Fruit fly (Drosophila melanogaster) whole organism, embryonic: ENCODE data around the gene eIF4G2.
A peak's percentile ranks its signal among the peaks of the same experiment; 100 is the strongest.

Experiments
- CG10462 ChIP-seq: fragments of 200-800 bp; sonication (Bioruptor generic); optimal IDR thresholded peaks from 2 replicates; lab custom pipeline; 2016; ENCODE audit warnings: missing biosample characterization, missing genetic modification characterization
- CG12071 ChIP-seq: fragments of 200-800 bp; sonication (Bioruptor generic); optimal IDR thresholded peaks from 3 replicates; lab custom pipeline; 2018; ENCODE audit warnings: missing biosample characterization, mild to moderate bottlenecking, missing genetic modification characterization
- CG12155 ChIP-seq: fragments of 200-800 bp; sonication (Bioruptor generic); optimal IDR thresholded peaks from 3 replicates; lab custom pipeline; 2016; ENCODE audit warnings: missing biosample characterization, missing genetic modification characterization
- CG12299 ChIP-seq: fragments of 200-800 bp; sonication (Bioruptor generic); optimal IDR thresholded peaks from 2 replicates; lab custom pipeline; 2018; ENCODE audit warnings: missing biosample characterization, mild to moderate bottlenecking, missing genetic modification characterization
- CG12744 ChIP-seq: fragments of 200-800 bp; sonication (Bioruptor generic); optimal IDR thresholded peaks from 2 replicates; lab custom pipeline; 2016; ENCODE audit warnings: missing biosample characterization, missing genetic modification characterization
- CG13424 ChIP-seq: fragments of 200-800 bp; sonication (Bioruptor generic); optimal IDR thresholded peaks from 2 replicates; lab custom pipeline; 2019; ENCODE audit warnings: missing biosample characterization, mild to moderate bottlenecking, missing genetic modification characterization, moderate library complexity
- CG13894 ChIP-seq: fragments of 200-800 bp; sonication (Bioruptor generic); optimal IDR thresholded peaks from 3 replicates; lab custom pipeline; 2018; ENCODE audit warnings: missing biosample characterization, mild to moderate bottlenecking, missing genetic modification characterization, moderate library complexity
- CG15696 ChIP-seq: fragments of 200-800 bp; sonication (Bioruptor generic); optimal IDR thresholded peaks from 2 replicates; lab custom pipeline; 2019; ENCODE audit warnings: missing biosample characterization, mild to moderate bottlenecking, missing genetic modification characterization, moderate library complexity
- CG1792 ChIP-seq: fragments of 200-800 bp; sonication (Bioruptor generic); optimal IDR thresholded peaks from 2 replicates; lab custom pipeline; 2016; ENCODE audit warnings: missing biosample characterization, missing genetic modification characterization
- CG18619 ChIP-seq: fragments of 200-800 bp; sonication (Bioruptor generic); optimal IDR thresholded peaks from 3 replicates; lab custom pipeline; 2017; ENCODE audit warnings: missing biosample characterization, mild to moderate bottlenecking, missing genetic modification characterization
- CG2129 ChIP-seq: fragments of 200-800 bp; sonication (Bioruptor generic); IDR thresholded peaks from 2 replicates; pipeline ENCODE4 v1.3.6; 2022; ENCODE audit warnings: missing biosample characterization, missing genetic modification characterization; ENCODE audit not compliant: partially characterized antibody
- CG32532 ChIP-seq: fragments of 200-800 bp; sonication (Bioruptor generic); IDR thresholded peaks from 2 replicates; pipeline ENCODE4 v1.3.6; 2022; ENCODE audit warnings: missing biosample characterization, missing genetic modification characterization
- CG33213 ChIP-seq: fragments of 200-800 bp; sonication (Bioruptor generic); optimal IDR thresholded peaks from 3 replicates; lab custom pipeline; 2016; ENCODE audit warnings: missing biosample characterization, missing genetic modification characterization
- CG34376 ChIP-seq: fragments of 200-800 bp; sonication (Bioruptor generic); optimal IDR thresholded peaks from 2 replicates; lab custom pipeline; 2018; ENCODE audit warnings: missing biosample characterization, mild to moderate bottlenecking, missing genetic modification characterization
- CG34422 ChIP-seq: fragments of 200-800 bp; sonication (Bioruptor generic); IDR thresholded peaks from 3 replicates; pipeline ENCODE4 v1.3.6; 2022; ENCODE audit warnings: missing biosample characterization, missing genetic modification characterization
- CG4854 ChIP-seq: fragments of 200-800 bp; sonication (Bioruptor generic); optimal IDR thresholded peaks from 2 replicates; lab custom pipeline; 2016; ENCODE audit warnings: missing biosample characterization, missing genetic modification characterization, inconsistent platforms
- CG6272 ChIP-seq: fragments of 200-800 bp; sonication (Bioruptor generic); IDR thresholded peaks from 2 replicates; pipeline ENCODE4 v1.3.6; 2022; ENCODE audit warnings: missing biosample characterization, missing genetic modification characterization
- CG8290 ChIP-seq, 3 experiments: fragments of 200-800 bp; sonication (Bioruptor generic); optimal IDR thresholded peaks; 2 replicates each; lab custom pipeline; 2016 to 2019; ENCODE audit warnings: missing biosample characterization in 3 of 3, missing genetic modification characterization in 3 of 3, mild to moderate bottlenecking in 2 of 3, moderate library complexity in 1 of 3
- CG9437 ChIP-seq: fragments of 200-800 bp; sonication (Bioruptor generic); optimal IDR thresholded peaks from 2 replicates; lab custom pipeline; 2018; ENCODE audit warnings: missing biosample characterization, mild to moderate bottlenecking, missing genetic modification characterization
- CG9876 ChIP-seq: fragments of 200-800 bp; sonication (Bioruptor generic); optimal IDR thresholded peaks from 2 replicates; lab custom pipeline; 2016; ENCODE audit warnings: missing biosample characterization, missing genetic modification characterization
- CG9932 ChIP-seq: fragments of 200-800 bp; sonication (Bioruptor generic); IDR thresholded peaks from 2 replicates; pipeline ENCODE4 v1.3.6; 2022; ENCODE audit warnings: missing biosample characterization, missing genetic modification characterization
- D19B ChIP-seq: fragments of 200-800 bp; sonication (Bioruptor generic); optimal IDR thresholded peaks from 2 replicates; lab custom pipeline; 2017; ENCODE audit warnings: missing biosample characterization, mild to moderate bottlenecking, missing genetic modification characterization
- Dll ChIP-seq: fragments of 200-800 bp; sonication (Bioruptor generic); IDR thresholded peaks from 4 replicates; pipeline ENCODE4 v1.3.6; 2022; ENCODE audit warnings: missing biosample characterization, missing genetic modification characterization; ENCODE audit not compliant: partially characterized antibody
- Fer3 ChIP-seq: fragments of 200-800 bp; sonication (Bioruptor generic); optimal IDR thresholded peaks from 2 replicates; lab custom pipeline; 2018; ENCODE audit warnings: missing biosample characterization, mild to moderate bottlenecking, missing genetic modification characterization, moderate library complexity
- Hmr ChIP-seq: fragments of 200-800 bp; sonication (Bioruptor generic); optimal IDR thresholded peaks from 3 replicates; lab custom pipeline; 2017; ENCODE audit warnings: mild to moderate bottlenecking, missing biosample characterization, missing genetic modification reagents, missing genetic modification characterization
- Hr51 ChIP-seq, 2 experiments: fragments of 200-800 bp; sonication (Bioruptor generic); optimal IDR thresholded peaks; 2 replicates in 1 of 2; 3 replicates in 1 of 2; lab custom pipeline; 2016 to 2018; ENCODE audit warnings: missing biosample characterization in 2 of 2, missing genetic modification characterization in 2 of 2, mild to moderate bottlenecking in 1 of 2, moderate library complexity in 1 of 2
- Neu2 ChIP-seq: fragments of 200-800 bp; sonication (Bioruptor generic); optimal IDR thresholded peaks from 3 replicates; lab custom pipeline; 2016; ENCODE audit warnings: missing biosample characterization, missing genetic modification characterization, borderline replicate concordance
- Ravus ChIP-seq: fragments of 200-800 bp; sonication (Bioruptor generic); IDR thresholded peaks from 2 replicates; pipeline ENCODE4 v1.3.6; 2022; ENCODE audit warnings: missing biosample characterization, missing genetic modification characterization
- Sox102F ChIP-seq: fragments of 200-800 bp; sonication (Bioruptor generic); optimal IDR thresholded peaks from 2 replicates; lab custom pipeline; 2018; ENCODE audit warnings: missing biosample characterization, mild to moderate bottlenecking, missing genetic modification characterization, moderate library complexity
- ab ChIP-seq: fragments of 200-800 bp; sonication (Bioruptor generic); optimal IDR thresholded peaks from 2 replicates; lab custom pipeline; 2016; ENCODE audit warnings: missing biosample characterization, missing genetic modification characterization
- bsh ChIP-seq, 2 experiments: fragments of 200-800 bp; sonication (Bioruptor generic); optimal IDR thresholded peaks; 2 replicates each; lab custom pipeline; 2017 to 2018; ENCODE audit warnings: mild to moderate bottlenecking in 2 of 2, missing biosample characterization in 2 of 2, missing genetic modification characterization in 2 of 2, moderate library complexity in 1 of 2
- cad ChIP-seq: fragments of >200 bp; optimal IDR thresholded peaks from 2 replicates; lab custom pipeline; 2017; ENCODE audit warnings: missing biosample characterization, missing genetic modification characterization
- dm ChIP-seq: fragments of 200-800 bp; sonication (Bioruptor generic); optimal IDR thresholded peaks from 3 replicates; lab custom pipeline; 2016; ENCODE audit warnings: missing biosample characterization, missing genetic modification characterization
- dpn ChIP-seq, 2 experiments: fragments of 200-800 bp; sonication (Bioruptor generic); optimal IDR thresholded peaks; 3 replicates each; lab custom pipeline; 2016; ENCODE audit warnings: missing biosample characterization in 2 of 2, missing genetic modification characterization in 2 of 2
- fd3F ChIP-seq: fragments of 200-800 bp; sonication (Bioruptor generic); optimal IDR thresholded peaks from 2 replicates; lab custom pipeline; 2018; ENCODE audit warnings: missing biosample characterization, mild to moderate bottlenecking, missing genetic modification characterization, moderate library complexity
- fu2 ChIP-seq: fragments of 200-800 bp; sonication (Bioruptor generic); optimal IDR thresholded peaks from 2 replicates; lab custom pipeline; 2016; ENCODE audit warnings: missing biosample characterization, missing genetic modification characterization
- gcm ChIP-seq: fragments of 200-800 bp; sonication (Bioruptor generic); optimal IDR thresholded peaks from 2 replicates; lab custom pipeline; 2019; ENCODE audit warnings: missing biosample characterization, mild to moderate bottlenecking, missing genetic modification characterization, moderate library complexity
- gsb-n ChIP-seq: fragments of 200-800 bp; sonication (Bioruptor generic); optimal IDR thresholded peaks from 3 replicates; lab custom pipeline; 2018; ENCODE audit warnings: missing biosample characterization, mild to moderate bottlenecking, missing genetic modification characterization
- insv ChIP-seq, 2 experiments: fragments of 200-800 bp; sonication (Bioruptor generic); optimal IDR thresholded peaks; 3 replicates each; lab custom pipeline; 2016 to 2018; ENCODE audit warnings: missing biosample characterization in 2 of 2, missing genetic modification characterization in 2 of 2
- jing ChIP-seq: fragments of 200-800 bp; sonication (Bioruptor generic); optimal IDR thresholded peaks from 2 replicates; lab custom pipeline; 2018; ENCODE audit warnings: missing biosample characterization, mild to moderate bottlenecking, missing genetic modification characterization
- maf-S ChIP-seq: fragments of 200-800 bp; sonication (Bioruptor generic); optimal IDR thresholded peaks from 2 replicates; lab custom pipeline; 2016; ENCODE audit warnings: missing biosample characterization, missing genetic modification characterization
- onecut ChIP-seq: fragments of 200-800 bp; sonication (Bioruptor generic); IDR thresholded peaks from 2 replicates; pipeline ENCODE4 v1.3.6; 2022; ENCODE audit warnings: missing biosample characterization, missing genetic modification characterization
- pita ChIP-seq: fragments of 200-800 bp; sonication (Bioruptor generic); optimal IDR thresholded peaks from 2 replicates; lab custom pipeline; 2017; ENCODE audit warnings: missing biosample characterization, mild to moderate bottlenecking, missing genetic modification characterization
- row ChIP-seq: fragments of 200-800 bp; sonication (Bioruptor generic); IDR thresholded peaks from 3 replicates; pipeline ENCODE4 v1.3.6; 2022; ENCODE audit warnings: missing biosample characterization, missing genetic modification characterization
- sd ChIP-seq: fragments of 200-800 bp; sonication (Bioruptor generic); optimal IDR thresholded peaks from 3 replicates; lab custom pipeline; 2018; ENCODE audit warnings: missing biosample characterization, mild to moderate bottlenecking, missing genetic modification characterization, moderate library complexity
- sens-2 ChIP-seq: fragments of 200-800 bp; sonication (Bioruptor generic); IDR thresholded peaks from 2 replicates; pipeline ENCODE4 v1.3.6; 2022; ENCODE audit warnings: missing biosample characterization, missing genetic modification characterization
- stc ChIP-seq: fragments of 200-800 bp; sonication (Bioruptor generic); IDR thresholded peaks from 2 replicates; pipeline ENCODE4 v1.3.6; 2022; ENCODE audit warnings: missing biosample characterization, missing genetic modification characterization
- ttk ChIP-seq: fragments of 200-800 bp; sonication (Bioruptor generic); IDR thresholded peaks from 2 replicates; pipeline ENCODE4 v2.1.2; 2022; ENCODE audit warnings: missing biosample characterization, missing genetic modification characterization
- tup ChIP-seq: fragments of 200-800 bp; sonication (Bioruptor generic); optimal IDR thresholded peaks from 2 replicates; lab custom pipeline; 2016; ENCODE audit warnings: missing biosample characterization, mild to moderate bottlenecking, missing genetic modification characterization, moderate library complexity

eIF4G2 gene

DNA sequence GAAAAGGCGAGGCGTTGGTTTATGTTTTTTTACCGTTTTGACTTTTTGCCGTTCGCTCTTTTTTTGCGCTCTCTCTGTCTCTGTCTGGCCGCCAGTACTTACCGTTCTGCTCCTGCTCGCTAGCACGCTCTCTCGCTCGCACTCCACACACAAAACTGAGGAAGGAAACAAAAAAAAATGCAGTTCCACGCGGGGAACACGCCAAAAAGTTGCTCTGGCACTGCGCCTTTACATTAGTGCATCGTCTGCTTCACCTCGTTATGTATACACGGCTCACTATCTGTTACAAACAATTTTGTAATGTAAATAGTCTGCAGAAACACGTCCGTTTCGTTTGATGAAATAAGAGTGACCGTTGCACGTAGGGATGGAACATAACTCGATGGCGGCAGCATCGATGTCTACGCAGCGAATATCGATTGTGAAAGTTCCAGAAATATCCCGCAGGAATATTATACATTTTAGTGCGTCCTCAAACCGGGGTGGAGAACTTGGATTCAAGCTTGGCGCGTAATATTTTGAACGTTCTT lies at the start of gene eIF4G2, which contains the start of gene CG33111 (continued):
- no peak for TF ChIP-seq jing
- no peak for TF ChIP-seq Ravus (GFP tag; lab: Robert Waterston, UW)
- TF ChIP-seq stc (GFP tag; lab: Robert Waterston, UW), result no peak
- peak; percentile 4 to 66 for TF ChIP-seq bsh (GFP tag; optimal IDR thresholded peaks at IDR 0.05; lab: Kevin White, UChicago)
- peak; percentile 29 for TF ChIP-seq CG9876
- TF ChIP-seq CG9437 (GFP tag; lab: Kevin White, UChicago), result no peak
- TF ChIP-seq dpn (GFP tag; optimal IDR thresholded peaks at IDR 0.05; lab: Kevin White, UChicago), result peak; percentile 39 to 42
- TF ChIP-seq CG34422 (GFP tag; lab: Robert Waterston, UW), result peak; percentile 30; the same call in 1 of the 3 replicates
- peak; percentile 14 for TF ChIP-seq CG12299
- TF ChIP-seq CG13894 (tag; lab: Kevin White, UChicago), result no peak
- TF ChIP-seq CG15696 (tag; lab: Kevin White, UChicago), result peak; percentile 24
- peak; percentile 18 for TF ChIP-seq CG12071
- TF ChIP-seq gsb-n (tag; lab: Kevin White, UChicago), result peak; percentile 22
- TF ChIP-seq CG32532, result peak; percentile 47
- no peak for TF ChIP-seq ttk (GFP tag; lab: Robert Waterston, UW)
- no peak for TF ChIP-seq sens-2 (GFP tag; lab: Robert Waterston, UW)
- TF ChIP-seq CG2129, result peak; percentile 51; the same call in 1 of the 2 replicates
- no peak for TF ChIP-seq tup (GFP tag; lab: Kevin White, UChicago)
- no peak for TF ChIP-seq D19B (GFP tag; lab: Kevin White, UChicago)
- peak; percentile 64 for TF ChIP-seq CG33213 (GFP tag; lab: Kevin White, UChicago)
- peak; percentile 64 for TF ChIP-seq CG9932 (GFP tag; lab: Robert Waterston, UW)
- no peak for TF ChIP-seq ab (GFP tag; lab: Kevin White, UChicago)
- peak; percentile 42 for TF ChIP-seq dm (GFP tag; lab: Kevin White, UChicago)
- TF ChIP-seq CG13424 (tag; lab: Kevin White, UChicago), result peak; percentile 33
- TF ChIP-seq Hr51 (GFP tag; optimal IDR thresholded peaks at IDR 0.05; lab: Kevin White, UChicago), result peak; percentile 15 to 46
- no peak for TF ChIP-seq CG1792 (GFP tag; lab: Kevin White, UChicago)
- no peak for TF ChIP-seq cad (GFP tag; lab: Kevin White, UChicago)
- peak; percentile 28; the same call in 1 of the 2 replicates for TF ChIP-seq onecut
- TF ChIP-seq CG10462 (GFP tag; lab: Kevin White, UChicago), result no peak
- no peak for TF ChIP-seq fd3F (GFP tag; lab: Kevin White, UChicago)
- peak; percentile 38 for TF ChIP-seq CG4854 (GFP tag; lab: Kevin White, UChicago)
- TF ChIP-seq Dll (GFP tag; lab: Robert Waterston, UW), result peak; percentile 75
- peak; percentile 63 for TF ChIP-seq gcm
- no peak for TF ChIP-seq Sox102F (GFP tag; lab: Kevin White, UChicago)
- TF ChIP-seq CG6272 (GFP tag; lab: Robert Waterston, UW), result peak; percentile 26; the same call in 1 of the 2 replicates
- TF ChIP-seq Neu2 (GFP tag; lab: Kevin White, UChicago), result peak; percentile 54
- TF ChIP-seq CG34376 (GFP tag; lab: Kevin White, UChicago), result peak; percentile 34
- TF ChIP-seq insv (GFP tag; optimal IDR thresholded peaks at IDR 0.05; lab: Kevin White, UChicago), result peak in 1 of 2 experiments; percentile 44
- peak; percentile 61 for TF ChIP-seq CG8290 (GFP tag; optimal IDR thresholded peaks at IDR 0.05; lab: Kevin White, UChicago)
- TF ChIP-seq CG8290 (tag; optimal IDR thresholded peaks at IDR 0.05; lab: Kevin White, UChicago), result peak in 1 of 2 experiments; percentile 77
- no peak for TF ChIP-seq CG18619
- TF ChIP-seq fu2 (GFP tag; lab: Kevin White, UChicago), result peak; percentile 24
- peak; percentile 51 for TF ChIP-seq CG12155 (GFP tag; lab: Kevin White, UChicago)
- TF ChIP-seq pita (GFP tag; lab: Kevin White, UChicago), result peak; percentile 90
- no peak for TF ChIP-seq Fer3 (tag; lab: Kevin White, UChicago)
- TF ChIP-seq CG12744 (GFP tag; lab: Kevin White, UChicago), result no peak
- no peak for TF ChIP-seq maf-S (GFP tag; lab: Kevin White, UChicago)
- TF ChIP-seq Hmr, result peak; percentile 73
- peak; percentile 37; the same call in 2 of the 3 replicates for TF ChIP-seq row
- peak; percentile 71 for TF ChIP-seq sd
